Worm (Caenorhabditis elegans) whole organism, L4 larva: ENCODE data around the gene pcca-1.

Experiments used
- F10B5.3 ChIP-seq: sonication (generic microtip); optimal IDR thresholded peaks from 2 replicates; lab custom pipeline; 2016; ENCODE audit warnings: mild to moderate bottlenecking, missing genetic modification characterization, missing compliant biosample characterization
- F37D6.2 ChIP-seq: sonication (generic microtip); optimal IDR thresholded peaks from 2 replicates; lab custom pipeline; 2016; ENCODE audit warnings: mild to moderate bottlenecking, missing genetic modification characterization, missing compliant biosample characterization
- F44E2.7 ChIP-seq: fragments of 200-800 bp; sonication (Bioruptor generic); IDR thresholded peaks from 2 replicates; pipeline ENCODE4 v2.1.2; 2022; ENCODE audit warnings: missing genetic modification characterization, missing compliant biosample characterization
- R02D3.7 ChIP-seq: fragments of 150-350 bp; sonication (generic microtip); optimal IDR thresholded peaks from 3 replicates; lab custom pipeline; 2014; ENCODE audit warnings: missing biosample characterization, missing genetic modification characterization
- T20F7.1 ChIP-seq: fragments of 200-800 bp; sonication (Bioruptor generic); optimal IDR thresholded peaks from 2 replicates; lab custom pipeline; 2018; ENCODE audit warnings: mild to moderate bottlenecking, missing genetic modification characterization, missing compliant biosample characterization
- T26A8.4 ChIP-seq: fragments of 200-800 bp; sonication (Bioruptor generic); IDR thresholded peaks from 2 replicates; pipeline ENCODE4 v1.3.6; 2022; ENCODE audit warnings: missing genetic modification characterization, missing compliant biosample characterization
- ZK546.5 ChIP-seq, 2 experiments: sonication (generic microtip); optimal IDR thresholded peaks; 2 replicates each; lab custom pipeline; 2017; ENCODE audit warnings: missing biosample characterization in 2 of 2, missing genetic modification characterization in 2 of 2
- aly-2 ChIP-seq: sonication (generic microtip); optimal IDR thresholded peaks from 2 replicates; lab custom pipeline; 2018; ENCODE audit warnings: missing biosample characterization, missing genetic modification characterization
- ama-1 ChIP-seq: fragments of 150-350 bp; optimal IDR thresholded peaks from 2 replicates; lab custom pipeline; 2014; ENCODE audit warnings: inconsistent platforms, mixed read lengths
- arid-1 ChIP-seq: fragments of 200-800 bp; sonication (Bioruptor generic); conservative IDR thresholded peaks from 2 replicates; pipeline ENCODE4 v1.3.6; 2022; ENCODE audit warnings: missing genetic modification reagents, missing genetic modification characterization, missing compliant biosample characterization
- ceh-32 ChIP-seq: sonication (generic microtip); optimal IDR thresholded peaks from 2 replicates; lab custom pipeline; 2016; ENCODE audit warnings: mild to moderate bottlenecking, missing genetic modification characterization, missing compliant biosample characterization; ENCODE audit not compliant: poor library complexity
- ceh-62 ChIP-seq: sonication (generic microtip); optimal IDR thresholded peaks from 2 replicates; lab custom pipeline; 2017; ENCODE audit warnings: missing biosample characterization, missing genetic modification characterization
- ces-1 ChIP-seq: fragments of 150-350 bp; sonication (generic microtip); optimal IDR thresholded peaks from 4 replicates; lab custom pipeline; 2014; ENCODE audit warnings: missing biosample characterization, missing genetic modification reagents, missing genetic modification characterization
- ctbp-1 ChIP-seq: fragments of 200-800 bp; sonication (Bioruptor generic); IDR thresholded peaks from 2 replicates; pipeline ENCODE4 v1.3.6; 2022; ENCODE audit warnings: missing genetic modification reagents, missing genetic modification characterization, missing compliant biosample characterization
- daf-12 ChIP-seq: fragments of 150-350 bp; optimal IDR thresholded peaks from 2 replicates; lab custom pipeline; 2014; ENCODE audit warnings: missing biosample characterization, missing genetic modification reagents, missing genetic modification characterization
- daf-16 ChIP-seq, 3 experiments: sonication (generic microtip); optimal IDR thresholded peaks; 2 replicates each; lab custom pipeline; 2016 to 2017; ENCODE audit warnings: missing genetic modification characterization in 3 of 3, missing genetic modification reagents in 3 of 3, mild to moderate bottlenecking in 2 of 3, missing compliant biosample characterization in 2 of 3, missing biosample characterization in 1 of 3, moderate library complexity in 1 of 3
- daf-8 ChIP-seq: fragments of 200-800 bp; sonication (Bioruptor generic); IDR thresholded peaks from 2 replicates; pipeline ENCODE4 v1.3.6; 2022; ENCODE audit warnings: missing genetic modification characterization, missing compliant biosample characterization
- dmd-8 ChIP-seq: fragments of 200-800 bp; sonication (Bioruptor generic); IDR thresholded peaks from 2 replicates; pipeline ENCODE4 v1.3.6; 2022; ENCODE audit warnings: missing genetic modification characterization, missing compliant biosample characterization
- dmd-9 ChIP-seq: fragments of 200-800 bp; sonication (Bioruptor generic); IDR thresholded peaks from 2 replicates; pipeline ENCODE4 v1.3.6; 2022; ENCODE audit warnings: missing genetic modification reagents, missing genetic modification characterization, missing compliant biosample characterization
- dve-1 ChIP-seq: sonication (generic microtip); optimal IDR thresholded peaks from 2 replicates; lab custom pipeline; 2017; ENCODE audit warnings: antibody characterized with exemption, mild to moderate bottlenecking, missing genetic modification characterization, missing compliant biosample characterization; ENCODE audit not compliant: insufficient read depth
- egl-43 ChIP-seq: fragments of 200-800 bp; sonication (Bioruptor generic); IDR thresholded peaks from 2 replicates; pipeline ENCODE4 v1.3.6; 2022; ENCODE audit warnings: missing genetic modification reagents, missing genetic modification characterization, missing compliant biosample characterization
- fkh-10 ChIP-seq: fragments of 150-350 bp; optimal IDR thresholded peaks from 2 replicates; lab custom pipeline; 2014; ENCODE audit warnings: missing biosample characterization, missing genetic modification reagents, missing genetic modification characterization
- hlh-30 ChIP-seq: sonication (generic microtip); optimal IDR thresholded peaks from 2 replicates; lab custom pipeline; 2017; ENCODE audit warnings: antibody characterized with exemption, mild to moderate bottlenecking, missing genetic modification characterization, missing compliant biosample characterization; ENCODE audit not compliant: insufficient read depth
- hmg-1.1 ChIP-seq: fragments of 200-800 bp; sonication (Bioruptor generic); IDR thresholded peaks from 2 replicates; pipeline ENCODE4 v1.3.6; 2022; ENCODE audit warnings: missing genetic modification reagents, missing genetic modification characterization, missing compliant biosample characterization
- lir-3 ChIP-seq: sonication (generic microtip); optimal IDR thresholded peaks from 2 replicates; lab custom pipeline; 2016; ENCODE audit warnings: mild to moderate bottlenecking, missing genetic modification characterization, missing compliant biosample characterization
- lsy-2 ChIP-seq, 2 experiments: fragments of 150-350 bp in 1 of 2; sonication (generic microtip) in 1 of 2; optimal IDR thresholded peaks; 2 replicates each; lab custom pipeline; 2014 to 2017; ENCODE audit warnings: missing biosample characterization in 2 of 2, missing genetic modification characterization in 2 of 2
- mdt-29 ChIP-seq: fragments of 200-800 bp; sonication (Bioruptor generic); IDR thresholded peaks from 2 replicates; pipeline ENCODE4 v1.3.6; 2022; ENCODE audit warnings: missing genetic modification reagents, missing genetic modification characterization, missing compliant biosample characterization
- mes-2 ChIP-seq: sonication (generic microtip); optimal IDR thresholded peaks from 2 replicates; lab custom pipeline; 2016; ENCODE audit warnings: missing genotype, mild to moderate bottlenecking, missing genetic modification characterization, missing compliant biosample characterization; ENCODE audit not compliant: poor library complexity, severe bottlenecking
- nhr-102 ChIP-seq: sonication (generic microtip); optimal IDR thresholded peaks from 2 replicates; lab custom pipeline; 2016; ENCODE audit warnings: mild to moderate bottlenecking, missing genetic modification characterization, moderate library complexity, missing compliant biosample characterization
- nhr-11 ChIP-seq: fragments of 150-350 bp; optimal IDR thresholded peaks from 2 replicates; lab custom pipeline; 2014; ENCODE audit warnings: missing biosample characterization, missing genetic modification characterization
- nhr-111 ChIP-seq: fragments of 200-800 bp; sonication (Bioruptor generic); optimal IDR thresholded peaks from 2 replicates; lab custom pipeline; 2018; ENCODE audit warnings: mild to moderate bottlenecking, missing genetic modification characterization, missing compliant biosample characterization
- nhr-237 ChIP-seq: sonication (generic microtip); optimal IDR thresholded peaks from 2 replicates; lab custom pipeline; 2017; ENCODE audit warnings: missing biosample characterization, missing genetic modification characterization
- nhr-25 ChIP-seq: sonication (generic microtip); optimal IDR thresholded peaks from 2 replicates; lab custom pipeline; 2017; ENCODE audit warnings: missing genetic modification characterization, mild to moderate bottlenecking, missing compliant biosample characterization, antibody characterized with exemption, moderate library complexity, borderline replicate concordance; ENCODE audit not compliant: insufficient read depth
- nhr-28 ChIP-seq: fragments of 150-350 bp; optimal IDR thresholded peaks from 2 replicates; lab custom pipeline; 2014; ENCODE audit warnings: missing biosample characterization, missing genetic modification characterization
- nhr-42 ChIP-seq: fragments of 200-800 bp; sonication (Bioruptor generic); IDR thresholded peaks from 2 replicates; pipeline ENCODE4 v1.3.6; 2022; ENCODE audit warnings: missing genetic modification characterization, missing compliant biosample characterization
- nhr-48 ChIP-seq: sonication (generic microtip); optimal IDR thresholded peaks from 2 replicates; lab custom pipeline; 2016; ENCODE audit warnings: mild to moderate bottlenecking, missing genetic modification characterization, missing compliant biosample characterization
- nhr-77 ChIP-seq: fragments of 150-350 bp; optimal IDR thresholded peaks from 2 replicates; lab custom pipeline; 2014; ENCODE audit warnings: missing biosample characterization, missing genetic modification characterization
- pha-4 ChIP-seq, 2 experiments: fragments of 150-350 bp in 1 of 2; fragments of 200-800 bp in 1 of 2; sonication (Bioruptor generic) in 1 of 2; IDR thresholded peaks in 1 of 2; optimal IDR thresholded peaks in 1 of 2; 2 replicates each; pipeline versions ENCODE4 v1.3.6 to Lab custom; 2014 to 2022; ENCODE audit warnings: missing genetic modification characterization in 2 of 2, missing genetic modification reagents in 2 of 2, missing biosample characterization in 1 of 2, missing compliant biosample characterization in 1 of 2
- pqm-1 ChIP-seq: sonication (generic microtip); optimal IDR thresholded peaks from 2 replicates; lab custom pipeline; 2017; ENCODE audit warnings: missing biosample characterization, missing genetic modification characterization
- rbr-2 ChIP-seq: sonication (generic microtip); optimal IDR thresholded peaks from 2 replicates; lab custom pipeline; 2016; ENCODE audit warnings: missing genotype, missing genetic modification characterization, missing compliant biosample characterization
- unc-130 ChIP-seq: sonication (generic microtip); optimal IDR thresholded peaks from 2 replicates; lab custom pipeline; 2016; ENCODE audit warnings: missing genetic modification reagents, missing genetic modification characterization, missing compliant biosample characterization
- unc-39 ChIP-seq: sonication (generic microtip); optimal IDR thresholded peaks from 2 replicates; lab custom pipeline; 2017; ENCODE audit warnings: missing biosample characterization, missing genetic modification characterization
- vab-7 ChIP-seq: fragments of 200-800 bp; sonication (Bioruptor generic); IDR thresholded peaks from 2 replicates; pipeline ENCODE4 v1.3.6; 2022; ENCODE audit warnings: missing genetic modification reagents, missing genetic modification characterization, missing compliant biosample characterization
- zfp-2 ChIP-seq: sonication (generic microtip); optimal IDR thresholded peaks from 2 replicates; lab custom pipeline; 2016; ENCODE audit warnings: mild to moderate bottlenecking, missing genetic modification characterization, missing compliant biosample characterization

Gene pcca-1

ce11 chrX:7680545-7681330 is 20.0 kb upstream of the pcca-1 start, which contains the start of gene stn-2 (continued):
- peak; percentile 76 for TF ChIP-seq vab-7
- TF ChIP-seq nhr-42, result no peak
- no peak for TF ChIP-seq F37D6.2
- TF ChIP-seq nhr-237, result no peak
- TF ChIP-seq daf-12 (tag; lab: Kevin White, UChicago), result no peak
- TF ChIP-seq ctbp-1 (GFP tag; lab: Robert Waterston, UW), result peak; percentile 55; the same call in 1 of the 2 replicates
- peak; percentile 75 for TF ChIP-seq arid-1 (GFP tag; lab: Robert Waterston, UW)
- TF ChIP-seq egl-43 (GFP tag; lab: Robert Waterston, UW), result 0 out of 2 replicates have a peak, but pooled peaks have one; percentile 49
- 0 out of 2 replicates have a peak, but pooled peaks have one; percentile 64 for TF ChIP-seq dmd-8 (GFP tag; lab: Robert Waterston, UW)
- TF ChIP-seq daf-8 (GFP tag; lab: Robert Waterston, UW), result no peak
- no peak for TF ChIP-seq zfp-2 (tag; lab: Kevin White, UChicago)
- no peak for TF ChIP-seq unc-39 (tag; lab: Kevin White, UChicago)
- TF ChIP-seq F44E2.7, result no peak
- TF ChIP-seq mes-2, result peak; percentile 50
- no peak for TF ChIP-seq ces-1 (GFP tag; lab: Kevin White, UChicago)
- no peak for TF ChIP-seq unc-130
- TF ChIP-seq rbr-2, result no peak
- no peak for TF ChIP-seq lir-3 (tag; lab: Kevin White, UChicago)
- TF ChIP-seq hlh-30 (tag; lab: Kevin White, UChicago), result no peak
- peak; percentile 56; the same call in 1 of the 2 replicates for TF ChIP-seq pha-4 (GFP tag; IDR thresholded peaks at IDR 0.05; lab: Robert Waterston, UW)
- peak; percentile 10 for TF ChIP-seq pha-4 (tag; optimal IDR thresholded peaks at IDR 0.05; lab: Kevin White, UChicago)
- peak; percentile 7 for TF ChIP-seq nhr-28 (tag; lab: Kevin White, UChicago)
- TF ChIP-seq nhr-111 (GFP tag; lab: Kevin White, UChicago), result no peak
- 0 out of 2 replicates have a peak, but pooled peaks have one; percentile 16 for TF ChIP-seq dmd-9 (GFP tag; lab: Robert Waterston, UW)
- no peak for TF ChIP-seq pqm-1 (tag; lab: Kevin White, UChicago)
- no peak for TF ChIP-seq ceh-32 (tag; lab: Kevin White, UChicago)
- TF ChIP-seq ceh-62 (tag; lab: Kevin White, UChicago), result no peak
- TF ChIP-seq lsy-2 (tag; optimal IDR thresholded peaks at IDR 0.05; lab: Kevin White, UChicago), result peak in 1 of 2 experiments; percentile 8
- TF ChIP-seq nhr-77 (tag; lab: Kevin White, UChicago), result no peak
- no peak for TF ChIP-seq F10B5.3
- no peak for TF ChIP-seq nhr-11
- peak in 1 of 2 experiments; percentile 48 for TF ChIP-seq daf-16 (GFP tag; optimal IDR thresholded peaks at IDR 0.05; lab: Kevin White, UChicago)
- TF ChIP-seq daf-16 (tag; optimal IDR thresholded peaks at IDR 0.05; lab: Kevin White, UChicago), result no peak
- TF ChIP-seq nhr-102 (tag; lab: Kevin White, UChicago), result peak; percentile 37
- TF ChIP-seq T26A8.4 (GFP tag; lab: Robert Waterston, UW), result 0 out of 2 replicates have a peak, but pooled peaks have one; percentile 37
- peak; percentile 8 for TF ChIP-seq nhr-48 (tag; lab: Kevin White, UChicago)
- no peak for TF ChIP-seq mdt-29 (GFP tag; lab: Robert Waterston, UW)
- TF ChIP-seq, all 104 proteins: peak for 30

ce11 chrX:7679835-7680234 is 19.0 kb upstream of the pcca-1 start:
- TF ChIP-seq fkh-10 (GFP tag; lab: Kevin White, UChicago) (peak; percentile 34), aly-2 (tag; lab: Kevin White, UChicago) (no peak), R02D3.7 (tag; lab: Kevin White, UChicago) (no peak), dve-1 (no peak), zfp-2 (tag; lab: Kevin White, UChicago) (no peak), nhr-48 (tag; lab: Kevin White, UChicago) (no peak), ama-1 (lab: Kevin White, UChicago) (no peak), T20F7.1 (GFP tag; lab: Kevin White, UChicago) (no peak), nhr-102 (tag; lab: Kevin White, UChicago) (no peak), ces-1 (GFP tag; lab: Kevin White, UChicago) (peak; percentile 11), hmg-1.1 (GFP tag; lab: Robert Waterston, UW) (no peak), ctbp-1 (GFP tag; lab: Robert Waterston, UW) (0 out of 2 replicates have a peak, but pooled peaks have one; percentile 47), ZK546.5 (tag; optimal IDR thresholded peaks at IDR 0.05; lab: Kevin White, UChicago) (no peak), nhr-25 (tag; lab: Kevin White, UChicago) (no peak), T26A8.4 (GFP tag; lab: Robert Waterston, UW) (no peak)
- TF ChIP-seq, all 104 proteins: peak for 3
